Worm (Caenorhabditis elegans): Measurements from ENCODE around the gene hpk-1.
"Not testable (repeated sequence)": the region's sequence is repeated elsewhere in the genome, so short reads cannot be mapped to it uniquely, and the experiment has no call there.

hpk-1 gene

DNA sequence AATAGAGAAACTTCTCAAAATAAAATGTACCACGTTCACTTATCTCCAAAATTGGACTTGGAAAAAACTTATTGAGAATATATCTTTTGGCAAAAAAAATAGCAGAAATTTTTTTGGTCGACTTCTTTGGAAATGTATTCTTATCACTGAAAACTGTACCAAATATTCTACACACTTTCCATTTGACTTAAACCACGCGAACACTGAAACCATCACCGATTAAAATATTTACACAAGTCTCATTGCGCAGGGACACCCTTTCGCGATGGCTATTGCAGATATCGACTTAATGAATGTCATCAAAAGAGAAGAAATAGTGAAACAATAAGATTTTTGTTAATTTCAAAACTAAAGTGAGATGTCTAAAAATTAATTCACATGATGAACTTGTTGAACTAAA lies 8.6 kb downstream of the hpk-1 start (continued):
- TF ChIP-seq lin-38 (GFP tag; IDR thresholded peaks at IDR 0.05) (no peak; the same call in 1 of the 2 replicates), fos-1 (tag; optimal IDR thresholded peaks at IDR 0.05) (peak; percentile 79), lim-7 (GFP tag; IDR thresholded peaks at IDR 0.05) (no peak), pqm-1 (tag; optimal IDR thresholded peaks at IDR 0.05) (peak; percentile 12), F49E8.2 (tag; optimal IDR thresholded peaks at IDR 0.05; ENCODE audit: borderline replicate concordance) (no peak), nhr-6 (tag; optimal IDR thresholded peaks at IDR 0.05) (no peak), ceh-28 (tag; optimal IDR thresholded peaks at IDR 0.05) (no peak), hlh-11 (tag; optimal IDR thresholded peaks at IDR 0.05) (no peak), hmg-1.1 (GFP tag; IDR thresholded peaks at IDR 0.05) (peak; percentile 76), nhr-102 (tag; optimal IDR thresholded peaks at IDR 0.05) (peak; percentile 56), rbr-2 (tag; optimal IDR thresholded peaks at IDR 0.05) (no peak), ztf-11 (tag; optimal IDR thresholded peaks at IDR 0.05) (no peak), nhr-11 (tag; optimal IDR thresholded peaks at IDR 0.05) (peak; percentile 77), ama-1 (optimal IDR thresholded peaks at IDR 0.05) (no peak), fkh-10 (GFP tag; optimal IDR thresholded peaks at IDR 0.05) (no peak), Y5F2A.4 (GFP tag; optimal IDR thresholded peaks at IDR 0.05) (no peak), lin-13 (GFP tag; optimal IDR thresholded peaks at IDR 0.05) (no peak)

- TF ChIP-seq unc-39 (tag; optimal IDR thresholded peaks at IDR 0.05); lin-15B (tag; optimal IDR thresholded peaks at IDR 0.05); ces-1 (GFP tag; optimal IDR thresholded peaks at IDR 0.05): not testable (repeated sequence)
These were observed 9.7 kb downstream of the hpk-1 start, which contains the start of gene F20B6.9 for ce11 chrX:4207385-4207784. F20B6.9 (minus strand) TSS chrX:4207485.

ce11 chrX:4204799-4205198 lies 12.3 kb downstream of the hpk-1 start:
- TF ChIP-seq lim-7 (GFP tag; IDR thresholded peaks at IDR 0.05) (peak; percentile 37; the same call in 1 of the 2 replicates), ceh-44 (GFP tag; IDR thresholded peaks at IDR 0.05) (0 out of 2 replicates have a peak, but pooled peaks have one; percentile 26), snpc-1.2 (GFP tag; IDR thresholded peaks at IDR 0.05) (peak; percentile 45; the same call in 1 of the 2 replicates), madf-5 (GFP tag; IDR thresholded peaks at IDR 0.05) (0 out of 4 replicates have a peak, but pooled peaks of 1 of the 2 experiments have one; percentile 55), F26F4.8 (GFP tag; conservative IDR thresholded peaks at IDR 0.05) (0 out of 2 replicates have a peak, but pooled peaks have one; percentile 55)

- TF ChIP-seq dmd-8 (GFP tag; IDR thresholded peaks at IDR 0.05) = 0 out of 2 replicates have a peak, but pooled peaks have one; percentile 57
- TF ChIP-seq snpc-1.2 (GFP tag; IDR thresholded peaks at IDR 0.05) = 0 out of 2 replicates have a peak, but pooled peaks have one; percentile 32
- TF ChIP-seq lim-7 (GFP tag; IDR thresholded peaks at IDR 0.05) = 0 out of 2 replicates have a peak, but pooled peaks have one; percentile 23
- TF ChIP-seq tra-1 (GFP tag; IDR thresholded peaks at IDR 0.05) = 0 out of 2 replicates have a peak, but pooled peaks have one; percentile 27
- peak; percentile 57; the same call in 1 of the 2 replicates for TF ChIP-seq vab-7 (GFP tag; IDR thresholded peaks at IDR 0.05)
- 0 out of 2 replicates have a peak, but pooled peaks have one; percentile 25 for TF ChIP-seq F26F4.8 (GFP tag; conservative IDR thresholded peaks at IDR 0.05)
- TF ChIP-seq egl-43 (GFP tag; IDR thresholded peaks at IDR 0.05) = 0 out of 2 replicates have a peak, but pooled peaks have one; percentile 22
These were observed 14.2 kb downstream of the hpk-1 start for ce11 chrX:4202881-4203280.

ce11 chrX:4202114-4202513 lies 15.0 kb downstream of the hpk-1 start, which contains the start of gene F20B6.6:
F20B6.6 (minus strand) TSS chrX:4202214.
- not testable (repeated sequence) for TF ChIP-seq lin-1 (GFP tag; IDR thresholded peaks at IDR 0.05); ceh-44 (GFP tag; IDR thresholded peaks at IDR 0.05); mdl-1 (tag; optimal IDR thresholded peaks at IDR 0.05)

DNA sequence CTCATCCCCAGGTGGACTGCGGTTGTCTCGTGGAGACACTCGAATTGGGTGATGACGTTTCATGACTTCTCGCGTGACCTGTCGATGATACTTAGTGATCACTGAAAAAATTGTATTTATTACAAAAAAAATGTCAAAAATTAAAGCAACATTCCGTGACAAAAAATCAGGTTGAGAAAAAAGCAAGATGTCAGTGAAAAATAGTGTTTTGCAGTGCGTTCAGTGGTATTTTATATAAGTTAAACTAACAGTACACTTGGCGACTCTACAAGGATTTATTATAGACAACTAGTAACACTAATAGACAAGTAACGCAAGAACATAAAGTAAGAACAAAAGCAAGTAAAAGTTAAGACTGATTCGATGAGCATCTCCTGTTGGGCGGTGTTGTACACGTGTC lies 17.3 kb downstream of the hpk-1 start, which contains the start of gene F20B6.5:
Gene F20B6.5 (minus strand): TSS at position 101 of the 400 bp plus-strand sequence.
- not testable (repeated sequence) for TF ChIP-seq vab-7 (GFP tag; IDR thresholded peaks at IDR 0.05); hmg-1.1 (GFP tag; IDR thresholded peaks at IDR 0.05); ceh-28 (tag; optimal IDR thresholded peaks at IDR 0.05)
